Worm (Caenorhabditis elegans) whole organism, early embryonic: ENCODE data around the gene R05G6.10.
A peak's percentile ranks its signal among the peaks of the same experiment; 100 is the strongest.

Experiments
- B0310.2 ChIP-seq: sonication (generic microtip); optimal IDR thresholded peaks from 2 replicates; lab custom pipeline; 2016; ENCODE audit warnings: mild to moderate bottlenecking, missing genetic modification characterization, missing compliant biosample characterization
- F13C5.2 ChIP-seq: sonication (generic microtip); optimal IDR thresholded peaks from 2 replicates; lab custom pipeline; 2017; ENCODE audit warnings: mild to moderate bottlenecking, missing genetic modification characterization, inconsistent platforms, missing compliant biosample characterization
- aly-1 ChIP-seq: sonication (generic microtip); optimal IDR thresholded peaks from 2 replicates; lab custom pipeline; 2016; ENCODE audit warnings: missing genetic modification characterization, missing compliant biosample characterization
- ama-1 ChIP-seq: fragments of 150-350 bp; optimal IDR thresholded peaks from 2 replicates; lab custom pipeline; 2014
- ceh-13 ChIP-seq: fragments of 200-800 bp; sonication (Bioruptor generic); optimal IDR thresholded peaks from 2 replicates; lab custom pipeline; 2018; ENCODE audit warnings: mild to moderate bottlenecking, missing genetic modification characterization, missing compliant biosample characterization
- ceh-36 ChIP-seq: sonication (generic microtip); optimal IDR thresholded peaks from 2 replicates; lab custom pipeline; 2016; ENCODE audit warnings: missing genetic modification characterization, inconsistent platforms, missing compliant biosample characterization
- ets-7 ChIP-seq: sonication (generic microtip); optimal IDR thresholded peaks from 2 replicates; lab custom pipeline; 2016; ENCODE audit warnings: missing genotype, missing genetic modification characterization, missing compliant biosample characterization
- flt-1 ChIP-seq: fragments of 200-800 bp; sonication (Bioruptor generic); IDR thresholded peaks from 2 replicates; pipeline ENCODE4 v1.3.6; 2022; ENCODE audit warnings: missing genetic modification characterization, missing compliant biosample characterization
- hmbx-1 ChIP-seq: sonication (generic microtip); optimal IDR thresholded peaks from 2 replicates; lab custom pipeline; 2016; ENCODE audit warnings: mild to moderate bottlenecking, missing genetic modification characterization, missing compliant biosample characterization
- hmg-4 ChIP-seq: fragments of 200-800 bp; sonication (Bioruptor generic); optimal IDR thresholded peaks from 2 replicates; lab custom pipeline; 2018; ENCODE audit warnings: mild to moderate bottlenecking, missing genetic modification characterization, missing compliant biosample characterization
- hnd-1 ChIP-seq: sonication (generic microtip); optimal IDR thresholded peaks from 2 replicates; lab custom pipeline; 2016; ENCODE audit warnings: missing genetic modification characterization, missing compliant biosample characterization
- pes-1 ChIP-seq: fragments of 200-800 bp; sonication (Bioruptor generic); IDR thresholded peaks from 2 replicates; pipeline ENCODE4 v1.3.6; 2022; ENCODE audit warnings: missing genetic modification reagents, missing genetic modification characterization, missing compliant biosample characterization
- scrt-1 ChIP-seq: fragments of 200-800 bp; sonication (Bioruptor generic); IDR thresholded peaks from 2 replicates; pipeline ENCODE4 v1.3.6; 2022; ENCODE audit warnings: missing genetic modification characterization, missing compliant biosample characterization
- sea-1 ChIP-seq: fragments of 200-800 bp; sonication (Bioruptor generic); conservative IDR thresholded peaks from 2 replicates; pipeline ENCODE4 v1.3.6; 2022; ENCODE audit warnings: missing genetic modification characterization, missing compliant biosample characterization
- tbx-11 ChIP-seq: fragments of 200-800 bp; sonication (Bioruptor generic); IDR thresholded peaks from 2 replicates; pipeline ENCODE4 v1.3.6; 2022; ENCODE audit warnings: missing genetic modification characterization, missing compliant biosample characterization
- tbx-37 ChIP-seq: fragments of 200-800 bp; sonication (Bioruptor generic); conservative IDR thresholded peaks from 2 replicates; pipeline ENCODE4 v1.3.6; 2022; ENCODE audit warnings: missing genetic modification reagents, missing genetic modification characterization, missing compliant biosample characterization
- tra-4 ChIP-seq: sonication (generic microtip); optimal IDR thresholded peaks from 2 replicates; lab custom pipeline; 2017; ENCODE audit warnings: missing genetic modification characterization, missing compliant biosample characterization

Gene R05G6.10

ce11 chrIV:7486201-7486947 lies 56.0 kb downstream of the R05G6.10 start, which contains the start of the genes his-61 and his-62:
Gene his-61 (minus strand): TSS chrIV:7486217.
Gene his-62 (plus strand): TSS chrIV:7486545.
- no peak for TF ChIP-seq hmbx-1
- peak; percentile 36 for TF ChIP-seq hmg-4 (GFP tag; lab: Kevin White, UChicago)
- TF ChIP-seq tra-4 (tag; lab: Kevin White, UChicago) = peak; percentile 20
- TF ChIP-seq ceh-13 (GFP tag; lab: Kevin White, UChicago) = no peak
- TF ChIP-seq pes-1 (GFP tag; lab: Robert Waterston, UW) = 0 out of 2 replicates have a peak, but pooled peaks have one; percentile 4
- peak; percentile 31 for TF ChIP-seq ceh-36 (tag; lab: Kevin White, UChicago)
- TF ChIP-seq ama-1 = peak; percentile 95
- no peak for TF ChIP-seq flt-1
- peak; percentile 46 for TF ChIP-seq B0310.2 (tag; lab: Kevin White, UChicago)
- TF ChIP-seq aly-1 (tag; lab: Kevin White, UChicago) = peak; percentile 79
- TF ChIP-seq F13C5.2 (tag; lab: Kevin White, UChicago) = peak; percentile 52

DNA sequence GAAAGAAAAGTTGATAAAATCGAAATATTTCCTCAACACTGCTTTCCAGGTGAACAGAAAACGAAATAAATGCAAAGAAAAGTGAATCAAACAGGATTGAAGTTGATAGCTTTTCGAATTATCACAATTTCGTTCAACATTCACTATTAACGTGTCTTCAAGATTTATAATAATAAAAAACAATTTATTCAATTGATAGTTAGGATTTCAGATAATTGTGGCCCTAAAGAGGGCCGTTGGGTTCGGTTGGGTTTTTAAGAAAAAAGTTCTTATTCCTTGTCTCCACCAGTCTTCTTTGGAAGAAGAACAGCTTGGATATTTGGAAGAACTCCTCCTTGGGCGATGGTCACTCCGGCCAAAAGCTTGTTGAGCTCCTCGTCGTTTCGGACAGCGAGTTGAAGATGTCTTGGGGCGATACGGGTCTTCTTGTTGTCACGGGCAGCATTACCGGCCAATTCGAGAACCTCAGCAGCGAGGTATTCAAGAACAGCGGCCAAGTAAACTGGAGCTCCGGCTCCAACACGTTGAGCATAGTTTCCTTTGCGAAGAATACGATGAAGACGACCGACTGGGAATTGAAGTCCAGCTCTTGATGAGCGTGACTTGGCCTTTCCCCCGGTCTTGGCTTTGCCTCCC lies 56.7 kb downstream of the R05G6.10 start:
- TF ChIP-seq flt-1 = peak; percentile 39; the same call in 1 of the 2 replicates
- TF ChIP-seq sea-1 (GFP tag; lab: Robert Waterston, UW) = peak; percentile 76
- peak; percentile 69 for TF ChIP-seq ama-1
- TF ChIP-seq tbx-11 (GFP tag; lab: Robert Waterston, UW) = peak; percentile 8; the same call in 1 of the 2 replicates
- peak; percentile 39 for TF ChIP-seq aly-1 (tag; lab: Kevin White, UChicago)

DNA sequence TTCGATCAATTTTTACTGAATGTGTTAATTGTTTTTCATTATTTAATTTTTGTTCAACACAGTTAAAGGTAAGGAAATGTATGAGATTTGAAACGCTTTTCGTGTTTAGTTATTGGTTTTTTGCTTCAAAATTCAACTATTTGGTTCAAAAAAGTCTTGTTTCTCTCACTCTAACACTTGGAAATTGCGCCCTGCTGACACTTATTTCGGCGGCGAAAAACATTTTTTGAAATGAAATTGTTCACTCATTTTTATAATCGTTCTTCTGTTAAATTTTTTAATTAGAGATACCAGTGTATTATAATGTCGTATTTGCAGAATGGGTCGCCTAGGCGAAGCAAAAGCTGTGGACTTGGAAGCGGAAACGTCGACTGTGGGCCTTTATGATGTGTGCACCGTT lies 64.2 kb downstream of the R05G6.10 start, which contains the start of gene rod-1:
Gene rod-1, plus strand, starts transcription at position 319 of the 400 bp plus-strand sequence.
- no peak for TF ChIP-seq ceh-36 (tag; lab: Kevin White, UChicago)
- TF ChIP-seq flt-1 = no peak
- no peak for TF ChIP-seq F13C5.2 (tag; lab: Kevin White, UChicago)
- TF ChIP-seq ceh-13 (GFP tag; lab: Kevin White, UChicago) = no peak
- TF ChIP-seq tbx-37 (GFP tag; lab: Robert Waterston, UW) = no peak
- TF ChIP-seq hnd-1 (tag; lab: Kevin White, UChicago) = no peak
- no peak for TF ChIP-seq pes-1 (GFP tag; lab: Robert Waterston, UW)

ce11 chrIV:7477697-7478096 lies 64.6 kb downstream of the R05G6.10 start:
- no peak for TF ChIP-seq scrt-1 (GFP tag; lab: Robert Waterston, UW)
- no peak for TF ChIP-seq F13C5.2 (tag; lab: Kevin White, UChicago)
- no peak for TF ChIP-seq ceh-13 (GFP tag; lab: Kevin White, UChicago)
- TF ChIP-seq pes-1 (GFP tag; lab: Robert Waterston, UW) = no peak
- TF ChIP-seq sea-1 (GFP tag; lab: Robert Waterston, UW) = no peak
- TF ChIP-seq tbx-11 (GFP tag; lab: Robert Waterston, UW) = no peak
- no peak for TF ChIP-seq hmbx-1
- no peak for TF ChIP-seq ceh-36 (tag; lab: Kevin White, UChicago)
- no peak for TF ChIP-seq hmg-4 (GFP tag; lab: Kevin White, UChicago)
- no peak for TF ChIP-seq aly-1 (tag; lab: Kevin White, UChicago)
- TF ChIP-seq flt-1 = no peak

ce11 chrIV:7477197-7477596 lies 65.1 kb downstream of the R05G6.10 start, which contains the start of gene pycr-4:
Gene pycr-4 (minus strand): TSS chrIV:7477297.
- TF ChIP-seq ceh-36 (tag; lab: Kevin White, UChicago) (no peak), tbx-37 (GFP tag; lab: Robert Waterston, UW) (no peak), sea-1 (GFP tag; lab: Robert Waterston, UW) (no peak), ets-7 (tag; lab: Kevin White, UChicago) (no peak), aly-1 (tag; lab: Kevin White, UChicago) (no peak), flt-1 (no peak), pes-1 (GFP tag; lab: Robert Waterston, UW) (no peak), ama-1 (no peak), hmg-4 (GFP tag; lab: Kevin White, UChicago) (no peak), hmbx-1 (no peak), tbx-11 (GFP tag; lab: Robert Waterston, UW) (no peak), F13C5.2 (tag; lab: Kevin White, UChicago) (no peak), ceh-13 (GFP tag; lab: Kevin White, UChicago) (no peak), B0310.2 (tag; lab: Kevin White, UChicago) (no peak), hnd-1 (tag; lab: Kevin White, UChicago) (no peak)

ce11 chrIV:7474826-7475225 lies 67.5 kb downstream of the R05G6.10 start, which contains the start of gene slc-25A18.2:
Gene slc-25A18.2 (plus strand): TSS chrIV:7475041.
- TF ChIP-seq F13C5.2 (tag; lab: Kevin White, UChicago) = no peak
- no peak for TF ChIP-seq hmg-4 (GFP tag; lab: Kevin White, UChicago)
- no peak for TF ChIP-seq ceh-36 (tag; lab: Kevin White, UChicago)
- TF ChIP-seq ama-1 = no peak
- TF ChIP-seq hmbx-1 = no peak
- no peak for TF ChIP-seq ceh-13 (GFP tag; lab: Kevin White, UChicago)
- TF ChIP-seq flt-1 = no peak
- no peak for TF ChIP-seq scrt-1 (GFP tag; lab: Robert Waterston, UW)
- no peak for TF ChIP-seq B0310.2 (tag; lab: Kevin White, UChicago)
- TF ChIP-seq tbx-37 (GFP tag; lab: Robert Waterston, UW) = no peak
- TF ChIP-seq ets-7 (tag; lab: Kevin White, UChicago) = no peak
- no peak for TF ChIP-seq hnd-1 (tag; lab: Kevin White, UChicago)
- TF ChIP-seq aly-1 (tag; lab: Kevin White, UChicago) = no peak
- no peak for TF ChIP-seq sea-1 (GFP tag; lab: Robert Waterston, UW)
- no peak for TF ChIP-seq pes-1 (GFP tag; lab: Robert Waterston, UW)
- TF ChIP-seq tbx-11 (GFP tag; lab: Robert Waterston, UW) = no peak
- TF ChIP-seq tra-4 (tag; lab: Kevin White, UChicago) = no peak
